Fruit fly (Drosophila melanogaster) whole organism, embryonic: ENCODE measurements around the gene CG14424.
A peak's percentile ranks its signal among the peaks of the same experiment; 100 is the strongest.

ENCODE experiments used
- Ada2b ChIP-seq: fragments of 200-800 bp; sonication (Bioruptor generic); IDR thresholded peaks from 2 replicates; pipeline ENCODE4 v1.3.6; 2022; ENCODE audit warnings: missing biosample characterization, missing genetic modification characterization
- CG10543 ChIP-seq: fragments of 200-800 bp; sonication (Bioruptor generic); optimal IDR thresholded peaks from 3 replicates; lab custom pipeline; 2017; ENCODE audit warnings: missing biosample characterization, mild to moderate bottlenecking, missing genetic modification characterization, moderate library complexity
- CG10654 ChIP-seq: fragments of 200-800 bp; sonication (Bioruptor generic); optimal IDR thresholded peaks from 2 replicates; lab custom pipeline; 2016; ENCODE audit warnings: missing biosample characterization, missing genetic modification characterization
- CG11504 ChIP-seq: fragments of 200-800 bp; sonication (Bioruptor generic); optimal IDR thresholded peaks from 3 replicates; lab custom pipeline; 2019; ENCODE audit warnings: missing biosample characterization, mild to moderate bottlenecking, missing genetic modification characterization, moderate library complexity
- CG12769 ChIP-seq: fragments of 200-800 bp; sonication (Bioruptor generic); optimal IDR thresholded peaks from 2 replicates; lab custom pipeline; 2019; ENCODE audit warnings: missing biosample characterization, mild to moderate bottlenecking, missing genetic modification characterization, moderate library complexity
- CG13894 ChIP-seq: fragments of 200-800 bp; sonication (Bioruptor generic); optimal IDR thresholded peaks from 3 replicates; lab custom pipeline; 2018; ENCODE audit warnings: missing biosample characterization, mild to moderate bottlenecking, missing genetic modification characterization, moderate library complexity
- CG15601 ChIP-seq: fragments of 200-800 bp; sonication (Bioruptor generic); optimal IDR thresholded peaks from 3 replicates; lab custom pipeline; 2019; ENCODE audit warnings: missing biosample characterization, mild to moderate bottlenecking, missing genetic modification characterization, moderate library complexity
- CG1832 ChIP-seq: fragments of 200-800 bp; sonication (Bioruptor generic); optimal IDR thresholded peaks from 2 replicates; lab custom pipeline; 2017; ENCODE audit warnings: missing biosample characterization, mild to moderate bottlenecking, missing genetic modification characterization, inconsistent platforms
- CG33213 ChIP-seq: fragments of 200-800 bp; sonication (Bioruptor generic); optimal IDR thresholded peaks from 3 replicates; lab custom pipeline; 2016; ENCODE audit warnings: missing biosample characterization, missing genetic modification characterization
- CG4854 ChIP-seq: fragments of 200-800 bp; sonication (Bioruptor generic); optimal IDR thresholded peaks from 2 replicates; lab custom pipeline; 2016; ENCODE audit warnings: missing biosample characterization, missing genetic modification characterization, inconsistent platforms
- CG6854 ChIP-seq: fragments of 200-800 bp; sonication (Bioruptor generic); optimal IDR thresholded peaks from 3 replicates; lab custom pipeline; 2017; ENCODE audit warnings: missing biosample characterization, mild to moderate bottlenecking, missing genetic modification characterization
- CG7357 ChIP-seq: fragments of 200-800 bp; sonication (Bioruptor generic); IDR thresholded peaks from 3 replicates; pipeline ENCODE4 v1.3.6; 2022; ENCODE audit warnings: missing biosample characterization, missing genetic modification characterization
- Drgx ChIP-seq: fragments of 200-800 bp; sonication (Bioruptor generic); IDR thresholded peaks from 2 replicates; pipeline ENCODE4 v1.3.6; 2022; ENCODE audit warnings: missing biosample characterization, missing genetic modification characterization
- Ets65A ChIP-seq: fragments of 200-800 bp; sonication (Bioruptor generic); peaks from one replicate; lab custom pipeline; 2016; ENCODE audit warnings: missing biosample characterization, missing genetic modification characterization
- H2.0 ChIP-seq: fragments of 200-800 bp; sonication (Bioruptor generic); IDR thresholded peaks from 2 replicates; pipeline ENCODE4 v1.3.6; 2022; ENCODE audit warnings: missing biosample characterization, missing genetic modification characterization
- Jarid2 ChIP-seq: fragments of 200-800 bp; sonication (Bioruptor generic); optimal IDR thresholded peaks from 3 replicates; lab custom pipeline; 2017; ENCODE audit warnings: mild to moderate bottlenecking, missing biosample characterization, missing genetic modification reagents, missing genetic modification characterization
- Opbp ChIP-seq: fragments of 200-800 bp; sonication (Bioruptor generic); IDR thresholded peaks from 3 replicates; pipeline ENCODE4 v1.3.6; 2022; ENCODE audit warnings: missing biosample characterization, missing genetic modification characterization; ENCODE audit not compliant: partially characterized antibody
- Rfx ChIP-seq: fragments of 200-800 bp; sonication (Bioruptor generic); IDR thresholded peaks from 2 replicates; pipeline ENCODE4 v1.3.6; 2022; ENCODE audit warnings: missing biosample characterization, missing genetic modification characterization
- YL-1 ChIP-seq: fragments of 200-800 bp; sonication (Bioruptor generic); optimal IDR thresholded peaks from 3 replicates; lab custom pipeline; 2017; ENCODE audit warnings: missing biosample characterization, mild to moderate bottlenecking, missing genetic modification characterization
- abd-A ChIP-seq: fragments of 200-800 bp; sonication (Bioruptor generic); optimal IDR thresholded peaks from 3 replicates; lab custom pipeline; 2019; ENCODE audit warnings: missing biosample characterization, mild to moderate bottlenecking, missing genetic modification characterization, moderate library complexity
- br ChIP-seq: fragments of >200 bp; optimal IDR thresholded peaks from 2 replicates; lab custom pipeline; 2017
- chinmo ChIP-seq: fragments of 200-800 bp; sonication (Bioruptor generic); IDR thresholded peaks from 4 replicates; pipeline ENCODE4 v1.3.6; 2022; ENCODE audit warnings: missing biosample characterization, missing genetic modification characterization; ENCODE audit not compliant: partially characterized antibody
- ci ChIP-seq: fragments of 200-800 bp; sonication (Bioruptor generic); IDR thresholded peaks from 3 replicates; pipeline ENCODE4 v1.3.6; 2022; ENCODE audit warnings: missing biosample characterization, missing genetic modification characterization
- cwo ChIP-seq: fragments of 200-800 bp; sonication (Bioruptor generic); optimal IDR thresholded peaks from 3 replicates; lab custom pipeline; 2017; ENCODE audit warnings: missing biosample characterization, missing genetic modification characterization, mild to moderate bottlenecking, moderate library complexity, missing genetic modification reagents
- dm ChIP-seq: fragments of 200-800 bp; sonication (Bioruptor generic); optimal IDR thresholded peaks from 3 replicates; lab custom pipeline; 2016; ENCODE audit warnings: missing biosample characterization, missing genetic modification characterization
- ftz-f1 ChIP-seq: fragments of 200-800 bp; sonication (Bioruptor generic); optimal IDR thresholded peaks from 2 replicates; lab custom pipeline; 2016; ENCODE audit warnings: missing biosample characterization, missing genetic modification characterization
- gsb-n ChIP-seq: fragments of 200-800 bp; sonication (Bioruptor generic); optimal IDR thresholded peaks from 3 replicates; lab custom pipeline; 2018; ENCODE audit warnings: missing biosample characterization, mild to moderate bottlenecking, missing genetic modification characterization
- gt ChIP-seq: fragments of 200-800 bp; sonication (Bioruptor generic); IDR thresholded peaks from 2 replicates; pipeline ENCODE4 v1.3.6; 2022; ENCODE audit warnings: missing biosample characterization, missing genetic modification characterization
- h ChIP-seq: fragments of >200 bp; optimal IDR thresholded peaks from 2 replicates; lab custom pipeline; 2017
- ham ChIP-seq: fragments of 200-800 bp; sonication (Bioruptor generic); IDR thresholded peaks from 2 replicates; pipeline ENCODE4 v1.3.6; 2022; ENCODE audit warnings: missing biosample characterization, missing genetic modification characterization
- kni ChIP-seq: fragments of 200-800 bp; sonication (Bioruptor generic); optimal IDR thresholded peaks from 3 replicates; lab custom pipeline; 2017; ENCODE audit warnings: mild to moderate bottlenecking, missing biosample characterization, missing genetic modification reagents, missing genetic modification characterization
- nerfin-2 ChIP-seq: fragments of 200-800 bp; sonication (Bioruptor generic); IDR thresholded peaks from 2 replicates; pipeline ENCODE4 v1.3.6; 2022; ENCODE audit warnings: missing biosample characterization, missing genetic modification characterization; ENCODE audit not compliant: partially characterized antibody
- oc ChIP-seq: fragments of 200-800 bp; sonication (Bioruptor generic); optimal IDR thresholded peaks from 2 replicates; lab custom pipeline; 2018; ENCODE audit warnings: missing biosample characterization, mild to moderate bottlenecking, missing genetic modification characterization, moderate library complexity
- org-1 ChIP-seq: fragments of 200-800 bp; sonication (Bioruptor generic); optimal IDR thresholded peaks from 2 replicates; lab custom pipeline; 2017; ENCODE audit warnings: missing biosample characterization, missing genetic modification characterization
- phol ChIP-seq: fragments of 200-800 bp; sonication (Bioruptor generic); optimal IDR thresholded peaks from 3 replicates; lab custom pipeline; 2018; ENCODE audit warnings: missing biosample characterization, mild to moderate bottlenecking, missing genetic modification characterization, moderate library complexity
- pnt ChIP-seq: fragments of 200-800 bp; sonication (Bioruptor generic); optimal IDR thresholded peaks from 3 replicates; lab custom pipeline; 2016; ENCODE audit warnings: missing biosample characterization, missing genetic modification characterization
- pros ChIP-seq: fragments of 200-800 bp; sonication (Bioruptor generic); optimal IDR thresholded peaks from 3 replicates; lab custom pipeline; 2019; ENCODE audit warnings: missing biosample characterization, mild to moderate bottlenecking, missing genetic modification characterization, moderate library complexity
- row ChIP-seq: fragments of 200-800 bp; sonication (Bioruptor generic); IDR thresholded peaks from 3 replicates; pipeline ENCODE4 v1.3.6; 2022; ENCODE audit warnings: missing biosample characterization, missing genetic modification characterization
- sd ChIP-seq: fragments of 200-800 bp; sonication (Bioruptor generic); optimal IDR thresholded peaks from 3 replicates; lab custom pipeline; 2018; ENCODE audit warnings: missing biosample characterization, mild to moderate bottlenecking, missing genetic modification characterization, moderate library complexity
- sens ChIP-seq: fragments of 200-800 bp; sonication (Bioruptor generic); peaks from one replicate; lab custom pipeline; 2016; ENCODE audit warnings: missing biosample characterization, missing genetic modification characterization
- so ChIP-seq: fragments of 200-800 bp; sonication (Bioruptor generic); IDR thresholded peaks from 3 replicates; pipeline ENCODE4 v1.3.6; 2022; ENCODE audit warnings: missing biosample characterization, missing genetic modification characterization
- sqz ChIP-seq: fragments of 200-800 bp; sonication (Bioruptor generic); optimal IDR thresholded peaks from 3 replicates; lab custom pipeline; 2018; ENCODE audit warnings: missing biosample characterization, mild to moderate bottlenecking, missing genetic modification characterization
- sr ChIP-seq: fragments of 200-800 bp; sonication (Bioruptor generic); IDR thresholded peaks from 3 replicates; pipeline ENCODE4 v1.3.6; 2022; ENCODE audit warnings: missing biosample characterization, missing genetic modification characterization
- trem ChIP-seq: fragments of 200-800 bp; optimal IDR thresholded peaks from 3 replicates; lab custom pipeline; 2019; ENCODE audit warnings: missing biosample characterization, mild to moderate bottlenecking, missing genetic modification characterization, moderate library complexity
- usp ChIP-seq: fragments of >200 bp; optimal IDR thresholded peaks from 2 replicates; lab custom pipeline; 2017; ENCODE audit warnings: missing biosample characterization, missing genetic modification characterization
- vvl ChIP-seq: fragments of 200-800 bp; sonication (Bioruptor generic); IDR thresholded peaks from 2 replicates; pipeline ENCODE4 v1.3.6; 2022; ENCODE audit warnings: missing biosample characterization, missing genetic modification characterization
- zen ChIP-seq: fragments of 200-800 bp; sonication (Bioruptor generic); optimal IDR thresholded peaks from 3 replicates; lab custom pipeline; 2018; ENCODE audit warnings: missing biosample characterization, mild to moderate bottlenecking, missing genetic modification characterization, moderate library complexity
- zfh1 ChIP-seq: fragments of 200-800 bp; sonication (Bioruptor generic); IDR thresholded peaks from 3 replicates; pipeline ENCODE4 v1.3.6; 2022; ENCODE audit warnings: missing biosample characterization, missing genetic modification characterization

Gene CG14424

dm6 chrX:2964678-2965231 is 37.7 kb upstream of the CG14424 start:
- TF ChIP-seq so (GFP tag; lab: Robert Waterston, UW) (no peak), br (lab: Kevin White, UChicago) (no peak), nerfin-2 (no peak), zen (no peak), ci (GFP tag; lab: Robert Waterston, UW) (no peak; the same call in 2 of the 3 replicates), Drgx (no peak), cwo (no peak), trem (tag; lab: Kevin White, UChicago) (no peak), abd-A (tag; lab: Kevin White, UChicago) (peak; percentile 46), pnt (GFP tag; lab: Kevin White, UChicago) (no peak), usp (GFP tag; lab: Kevin White, UChicago) (no peak), sqz (peak; percentile 77), CG10654 (no peak), kni (GFP tag; lab: Kevin White, UChicago) (peak; percentile 33), sens (GFP tag; lab: Kevin White, UChicago) (peak; percentile 81), zfh1 (0 out of 3 replicates have a peak, but pooled peaks have one; percentile 9)

- TF ChIP-seq kni (GFP tag; lab: Kevin White, UChicago): peak; percentile 7
- peak; percentile 70 for TF ChIP-seq oc (tag; lab: Kevin White, UChicago)
- TF ChIP-seq dm: no peak
- TF ChIP-seq sr (GFP tag; lab: Robert Waterston, UW): peak; percentile 52; the same call in 2 of the 3 replicates
- TF ChIP-seq vvl (GFP tag; lab: Robert Waterston, UW): peak; percentile 64
- TF ChIP-seq CG12769: peak; percentile 17
- TF ChIP-seq Rfx (GFP tag; lab: Robert Waterston, UW): no peak
- peak; percentile 69 for TF ChIP-seq sd
- no peak for TF ChIP-seq CG4854 (GFP tag; lab: Kevin White, UChicago)
- TF ChIP-seq CG10543: peak; percentile 21
- peak; percentile 17 for TF ChIP-seq pros (GFP tag; lab: Kevin White, UChicago)
- peak; percentile 70 for TF ChIP-seq abd-A (tag; lab: Kevin White, UChicago)
- TF ChIP-seq, all 482 proteins: peak for 9
These were observed 36.8 kb upstream of the CG14424 start for dm6 chrX:2963790-2964335.

DNA sequence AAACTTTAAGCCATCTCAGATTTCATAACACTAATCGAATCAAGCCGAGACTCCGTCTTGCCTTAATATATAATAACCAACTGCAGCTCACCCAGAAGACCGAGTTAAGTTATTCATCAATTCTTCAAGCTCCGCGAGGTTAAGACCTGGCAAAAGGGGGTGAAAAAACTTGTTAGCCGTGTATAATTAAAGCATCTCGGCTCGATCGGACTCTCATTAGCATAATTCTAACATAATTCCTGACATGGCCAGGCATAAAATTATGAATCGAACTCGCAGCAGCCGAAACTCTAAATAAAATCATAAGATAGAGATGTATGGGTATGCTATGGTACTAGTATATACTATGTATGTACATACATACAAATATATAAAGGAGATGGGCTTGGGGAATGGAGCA is 36.1 kb upstream of the CG14424 start:
- TF ChIP-seq vvl (GFP tag; lab: Robert Waterston, UW) (peak; percentile 60; the same call in 1 of the 2 replicates), gsb-n (tag; lab: Kevin White, UChicago) (peak; percentile 4), CG33213 (GFP tag; lab: Kevin White, UChicago) (no peak), CG12769 (peak; percentile 37), CG13894 (tag; lab: Kevin White, UChicago) (peak; percentile 5), chinmo (GFP tag; lab: Robert Waterston, UW) (peak; percentile 62; the same call in 1 of the 4 replicates), CG15601 (no peak)
- TF ChIP-seq, all 482 proteins: peak for 5

- TF ChIP-seq Opbp (GFP tag; lab: Robert Waterston, UW) (no peak), YL-1 (GFP tag; lab: Kevin White, UChicago) (no peak), CG1832 (GFP tag; lab: Kevin White, UChicago) (no peak), h (lab: Kevin White, UChicago) (no peak), Jarid2 (GFP tag; lab: Kevin White, UChicago) (no peak), Ets65A (GFP tag; lab: Kevin White, UChicago) (no peak), ftz-f1 (GFP tag; lab: Kevin White, UChicago) (no peak), gt (no peak), CG11504 (peak; percentile 9), org-1 (GFP tag; lab: Kevin White, UChicago) (no peak), CG7357 (GFP tag; lab: Robert Waterston, UW) (no peak), ham (no peak), row (GFP tag; lab: Robert Waterston, UW) (no peak), Ada2b (peak; percentile 9; the same call in 1 of the 2 replicates), phol (peak; percentile 25), H2.0 (GFP tag; lab: Robert Waterston, UW) (no peak), CG6854 (no peak)
These were observed 29.6 kb upstream of the CG14424 start for dm6 chrX:2956641-2957040.
